Worm (Caenorhabditis elegans): Measurements from ENCODE around the gene F13E9.5.

The F13E9.5 gene

DNA sequence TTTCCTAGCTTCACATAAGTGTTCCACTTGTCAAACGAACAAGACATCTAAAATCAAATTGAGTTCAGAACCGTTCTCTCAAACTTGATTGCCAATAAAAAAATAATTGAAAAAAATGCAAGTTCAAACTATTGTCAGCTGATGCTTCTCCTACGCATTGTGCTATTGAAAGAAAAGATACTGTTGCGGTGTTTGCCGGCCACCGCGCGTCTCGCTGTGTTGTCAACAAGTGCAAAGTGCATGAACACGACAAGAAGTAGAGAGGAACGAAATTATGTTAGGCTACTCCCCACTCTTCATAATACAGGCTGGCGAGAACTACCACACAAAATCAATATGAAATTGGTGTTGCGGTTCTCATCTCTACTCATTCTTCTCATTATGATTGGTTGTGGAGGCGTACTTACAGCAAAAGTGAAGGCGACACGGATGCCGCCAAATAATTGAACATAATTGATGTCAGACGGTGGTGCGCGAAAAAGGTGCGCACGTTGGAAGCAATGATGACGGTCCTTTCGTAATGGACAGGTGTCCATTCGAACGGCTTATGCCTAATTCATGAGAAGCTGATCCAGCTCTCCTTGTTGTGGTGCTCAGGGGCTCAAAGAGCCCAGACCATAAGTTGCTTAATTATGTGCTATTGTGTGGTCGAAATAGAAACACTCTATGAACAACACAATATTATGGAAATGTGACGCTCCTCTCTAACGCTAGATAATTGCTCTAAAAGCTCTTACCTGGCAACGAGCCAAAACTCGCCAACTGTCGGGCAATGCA is 16.6 kb downstream of the F13E9.5 start:
- TF ChIP-seq him-1 (tag; optimal IDR thresholded peaks at IDR 0.05) (no peak), W03F9.2 (tag; optimal IDR thresholded peaks at IDR 0.05) (no peak)

DNA sequence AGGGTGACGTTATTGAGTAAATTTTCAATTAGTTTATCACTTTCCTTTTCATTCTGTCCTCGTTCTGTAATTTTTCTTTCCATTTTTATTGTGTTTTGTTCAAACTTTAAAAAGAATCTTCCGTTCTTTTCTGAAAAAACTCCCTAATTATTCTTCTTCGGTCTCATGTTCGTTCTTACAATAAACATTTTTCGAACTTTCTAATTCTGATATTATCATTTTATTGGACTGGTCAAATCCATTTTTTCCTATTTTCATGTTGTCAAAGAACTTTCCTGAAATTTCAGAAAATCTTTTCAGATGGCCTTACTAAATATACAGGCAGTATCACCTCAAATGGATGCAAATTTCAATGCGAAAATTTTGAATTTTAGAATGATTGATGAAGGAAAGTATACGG is 20.1 kb downstream of the F13E9.5 start, which contains the start of gene nish-1:
TSS of gene nish-1 (plus strand) at position 301 of the 400 bp plus-strand sequence.
- TF ChIP-seq dao-5 (tag; optimal IDR thresholded peaks at IDR 0.05) = no peak
- no peak for TF ChIP-seq him-1 (tag; optimal IDR thresholded peaks at IDR 0.05)
- no peak for TF ChIP-seq W03F9.2 (tag; optimal IDR thresholded peaks at IDR 0.05)

DNA sequence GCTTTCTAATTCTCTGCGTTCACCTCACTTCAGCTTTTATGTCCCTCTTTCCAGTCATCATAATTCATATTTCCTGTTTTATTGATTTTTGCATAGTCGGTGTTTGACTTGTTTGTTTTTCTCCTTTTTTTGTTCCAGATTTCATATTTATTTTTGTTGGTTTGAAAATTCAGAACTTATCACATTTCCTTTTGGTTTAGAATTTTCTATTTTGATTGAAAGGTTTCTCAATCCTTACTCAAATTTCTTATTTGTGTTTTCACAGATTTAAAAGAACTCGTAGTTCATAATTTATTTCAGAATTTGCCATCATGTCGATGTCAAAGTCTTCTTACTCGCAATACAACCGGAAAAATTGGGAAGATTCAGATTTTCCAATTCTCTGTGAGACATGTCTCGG is 23.1 kb downstream of the F13E9.5 start, which contains the start of gene rbm-22:
TSS of gene rbm-22 (plus strand) at position 301 of the 400 bp plus-strand sequence.
- TF ChIP-seq him-1 (tag; optimal IDR thresholded peaks at IDR 0.05) = no peak

DNA sequence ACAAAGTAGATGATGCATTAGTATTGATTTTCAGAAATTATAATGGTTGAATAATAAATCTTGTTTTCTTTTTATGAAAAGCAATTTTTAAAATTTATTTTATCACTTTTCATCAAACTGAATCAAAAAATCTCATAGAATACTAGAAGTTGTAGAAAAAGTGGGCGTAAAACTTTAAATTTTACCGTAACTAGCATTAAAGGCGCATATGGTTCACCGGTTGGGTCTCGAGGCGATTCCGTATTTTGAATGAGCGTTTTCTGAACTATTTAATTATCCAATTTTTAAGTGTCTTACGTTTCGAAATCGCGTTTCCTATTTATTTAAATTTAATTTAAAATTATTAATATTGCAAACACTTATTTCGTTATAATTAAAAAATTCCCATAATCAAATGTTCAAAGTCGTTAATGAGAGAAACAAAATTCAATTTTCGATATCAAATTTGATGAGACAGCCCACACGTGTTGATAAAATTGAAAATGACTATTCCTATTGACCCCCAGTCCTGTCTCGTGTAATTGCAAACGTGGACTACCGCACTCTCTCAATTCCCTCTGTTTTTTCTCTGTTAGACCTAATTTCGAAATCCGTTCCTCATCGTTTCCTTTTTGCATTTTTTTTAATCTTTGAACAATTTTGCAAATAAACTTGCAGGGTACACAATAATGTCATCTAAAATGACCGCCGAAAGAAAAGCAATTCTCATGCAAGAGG is 25.7 kb downstream of the F13E9.5 start, which contains the start of the genes T11G6.2 and hars-1:
TSS of gene T11G6.2 (minus strand) at position 197 of the 717 bp plus-strand sequence.
TSS of gene hars-1 (plus strand) at position 658 of the 717 bp plus-strand sequence.
- TF ChIP-seq dao-5 (tag; optimal IDR thresholded peaks at IDR 0.05) (no peak), W03F9.2 (tag; optimal IDR thresholded peaks at IDR 0.05) (peak; percentile 31)

DNA sequence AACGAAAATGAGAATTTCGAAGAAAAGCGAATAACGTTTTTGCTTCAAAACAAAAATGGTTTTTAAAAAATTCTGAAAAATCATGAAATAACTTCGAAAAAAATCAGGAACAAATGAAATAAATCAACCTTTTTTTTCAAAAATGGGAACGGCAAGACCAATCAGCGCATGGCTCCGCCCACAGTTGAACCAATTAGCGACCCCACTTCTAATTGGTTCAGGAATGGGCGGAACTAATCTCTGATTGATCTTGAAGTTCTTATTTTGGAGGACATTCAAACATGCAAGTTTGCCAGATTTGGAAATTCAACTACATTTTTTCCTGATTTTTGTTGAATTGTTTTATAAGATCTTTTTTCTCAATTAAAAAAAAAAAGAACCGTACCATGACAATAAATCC is 28.2 kb downstream of the F13E9.5 start:
- TF ChIP-seq W03F9.2 (tag; optimal IDR thresholded peaks at IDR 0.05) (no peak), dao-5 (tag; optimal IDR thresholded peaks at IDR 0.05) (no peak), him-1 (tag; optimal IDR thresholded peaks at IDR 0.05) (no peak)

DNA sequence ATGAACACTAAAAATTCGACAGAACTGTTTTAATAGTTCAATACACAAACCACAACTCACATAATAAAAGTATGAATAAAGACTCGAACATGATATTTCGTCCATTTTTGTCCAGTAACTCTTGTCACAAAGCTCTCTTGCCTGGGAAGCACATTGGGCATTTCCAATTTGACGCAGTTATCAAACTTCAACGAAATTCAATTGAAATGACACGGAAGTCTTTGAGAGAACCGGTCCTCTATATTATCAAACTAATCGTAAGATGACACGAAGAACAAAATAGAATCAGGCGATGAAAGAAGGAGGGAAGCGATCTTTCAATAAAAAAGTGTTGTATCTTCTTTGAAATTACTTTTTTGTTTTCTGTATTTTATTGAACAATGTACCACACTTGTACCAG is 29.1 kb downstream of the F13E9.5 start, which contains the start of gene T11G6.3:
TSS of gene T11G6.3 (minus strand) at position 189 of the 400 bp plus-strand sequence.
- TF ChIP-seq him-1 (tag; optimal IDR thresholded peaks at IDR 0.05) (no peak), W03F9.2 (tag; optimal IDR thresholded peaks at IDR 0.05) (no peak), dao-5 (tag; optimal IDR thresholded peaks at IDR 0.05) (no peak)

DNA sequence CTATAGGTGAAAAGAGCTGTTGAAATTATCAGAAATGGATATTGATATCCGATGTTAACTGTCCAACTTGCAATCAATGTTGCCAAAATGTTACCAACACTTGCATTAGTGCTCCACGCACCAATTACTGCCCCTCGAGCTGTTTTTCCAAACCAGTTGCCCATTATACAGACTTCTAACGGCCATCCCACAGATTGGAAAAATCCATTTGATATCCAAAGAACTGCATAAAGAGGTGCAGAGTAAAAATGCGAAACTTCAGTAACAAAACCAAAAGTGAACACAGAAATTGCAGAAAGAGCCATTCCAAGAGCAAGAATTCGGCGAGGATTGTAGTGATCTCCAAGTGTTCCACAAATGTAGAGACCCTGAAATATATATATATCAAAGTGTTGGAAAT is 30.1 kb downstream of the F13E9.5 start:
- TF ChIP-seq W03F9.2 (tag; optimal IDR thresholded peaks at IDR 0.05) = no peak
- TF ChIP-seq dao-5 (tag; optimal IDR thresholded peaks at IDR 0.05) = no peak
- TF ChIP-seq him-1 (tag; optimal IDR thresholded peaks at IDR 0.05) = no peak

DNA sequence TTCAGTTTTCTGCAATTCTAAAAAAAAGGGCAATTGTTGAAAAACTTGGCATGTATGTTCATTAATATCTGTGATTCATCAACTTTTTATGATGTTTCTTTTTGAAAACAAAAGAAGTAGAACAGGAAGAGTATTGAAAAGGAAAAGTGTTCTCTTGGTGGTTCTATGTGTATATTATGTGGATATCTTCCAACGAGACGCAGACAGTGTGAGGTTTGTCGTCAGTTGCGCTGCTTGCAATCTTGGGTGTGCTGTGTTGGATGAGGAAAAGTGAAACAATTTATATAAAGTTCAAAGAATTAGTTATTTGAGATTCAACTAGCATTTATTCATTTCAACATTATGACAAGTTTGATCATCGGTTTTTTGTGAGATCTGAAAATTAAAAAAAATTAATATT is 31.8 kb downstream of the F13E9.5 start:
- TF ChIP-seq W03F9.2 (tag; optimal IDR thresholded peaks at IDR 0.05) (no peak), dao-5 (tag; optimal IDR thresholded peaks at IDR 0.05) (no peak), him-1 (tag; optimal IDR thresholded peaks at IDR 0.05) (no peak)

DNA sequence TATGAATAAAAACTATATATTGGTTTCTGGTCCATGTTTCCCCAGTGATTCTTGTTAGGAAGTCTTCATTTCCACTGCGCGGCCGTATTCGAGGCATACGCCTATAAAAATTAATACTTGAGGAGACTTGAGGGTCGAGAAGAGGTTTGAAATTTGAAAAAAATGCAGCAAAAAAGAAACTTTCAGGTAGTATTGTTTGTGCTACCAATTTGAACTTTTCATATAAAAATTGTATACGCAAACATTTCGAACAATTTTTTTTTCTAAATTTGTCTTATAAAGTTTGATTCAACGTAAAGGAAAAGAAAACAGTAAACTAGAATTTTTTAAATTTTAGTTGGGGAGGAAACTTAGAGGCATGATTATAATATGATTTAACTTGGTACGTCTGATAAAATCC is 32.3 kb downstream of the F13E9.5 start, which contains the start of gene T11G6.4:
TSS of gene T11G6.4 (minus strand) at position 101 of the 400 bp plus-strand sequence.
- TF ChIP-seq him-1 (tag; optimal IDR thresholded peaks at IDR 0.05) = no peak
- TF ChIP-seq dao-5 (tag; optimal IDR thresholded peaks at IDR 0.05) = no peak
- TF ChIP-seq W03F9.2 (tag; optimal IDR thresholded peaks at IDR 0.05) = no peak

DNA sequence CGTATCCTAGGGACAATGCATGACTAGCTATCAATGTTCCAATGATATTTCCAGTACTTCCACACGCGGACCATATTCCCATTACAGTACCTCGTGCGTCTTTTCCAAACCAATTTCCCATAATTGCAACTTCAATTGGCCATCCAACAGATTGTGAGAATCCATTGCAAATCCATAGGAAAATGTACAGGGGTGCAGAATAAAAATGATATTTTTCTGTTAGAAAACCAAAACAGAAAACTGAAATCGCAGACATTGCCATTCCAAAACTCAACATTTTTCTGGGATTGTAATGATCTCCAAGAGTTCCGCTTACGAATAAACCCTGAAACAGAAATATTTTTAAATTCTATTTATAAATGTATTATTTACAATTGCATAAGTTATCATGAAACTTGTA is 33.0 kb downstream of the F13E9.5 start:
- no peak for TF ChIP-seq W03F9.2 (tag; optimal IDR thresholded peaks at IDR 0.05)
- no peak for TF ChIP-seq him-1 (tag; optimal IDR thresholded peaks at IDR 0.05)
- TF ChIP-seq dao-5 (tag; optimal IDR thresholded peaks at IDR 0.05) = no peak

DNA sequence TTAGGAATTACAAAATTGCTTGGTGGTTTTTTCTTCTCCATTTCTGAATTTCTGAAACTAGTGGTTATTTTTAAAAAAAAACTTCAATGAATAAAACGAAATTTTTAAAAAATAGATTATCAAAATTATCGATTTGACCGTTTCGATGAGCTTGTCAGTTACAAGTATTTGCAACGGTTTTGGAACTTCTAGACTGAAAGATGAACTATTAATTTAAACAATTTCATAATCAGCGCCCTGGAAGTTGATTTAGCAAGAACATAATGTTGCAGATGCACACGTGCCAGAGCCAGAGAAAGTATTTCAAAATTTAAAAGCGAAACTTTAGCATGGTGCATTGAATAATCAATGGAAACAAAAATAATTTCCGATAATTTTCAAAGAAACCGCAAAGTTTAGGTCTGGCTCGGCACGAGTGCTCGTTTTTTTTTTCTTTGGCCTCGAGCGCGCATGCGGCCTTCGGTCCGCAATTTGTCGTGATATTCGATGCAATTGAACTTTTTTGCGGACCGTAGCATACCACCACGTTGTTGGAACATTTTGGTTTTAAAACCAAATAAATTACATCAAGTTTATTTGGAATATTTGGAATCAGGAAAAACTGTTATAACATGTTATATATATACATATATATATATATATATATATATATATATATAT is 41.3 kb downstream of the F13E9.5 start, which contains the start of gene T11G6.5:
TSS of gene T11G6.5 (minus strand) at position 51 of the 660 bp plus-strand sequence.
- TF ChIP-seq him-1 (tag; optimal IDR thresholded peaks at IDR 0.05) = no peak

DNA sequence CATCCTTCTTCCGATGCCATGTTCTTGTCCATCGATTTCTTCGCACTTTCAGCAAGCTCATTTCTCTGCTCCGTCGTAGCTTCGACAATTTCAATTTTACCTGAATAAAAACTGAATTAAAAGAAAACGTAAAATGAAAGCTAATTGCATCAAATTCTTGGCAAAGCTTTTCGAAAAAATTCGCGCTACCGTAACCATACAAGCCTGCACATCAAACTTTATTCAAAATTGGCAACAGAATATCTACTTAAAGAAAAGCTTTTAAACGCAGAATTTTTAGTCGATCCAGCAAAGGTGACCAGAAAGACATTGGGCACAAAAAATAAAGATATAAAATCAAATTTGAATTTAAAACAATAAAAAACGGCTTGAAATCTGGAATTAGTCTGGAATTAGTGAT is 41.9 kb downstream of the F13E9.5 start:
- TF ChIP-seq him-1 (tag; optimal IDR thresholded peaks at IDR 0.05) = no peak
- TF ChIP-seq W03F9.2 (tag; optimal IDR thresholded peaks at IDR 0.05) = no peak
- TF ChIP-seq dao-5 (tag; optimal IDR thresholded peaks at IDR 0.05) = no peak

Data from whole organism, L4/young adult.